Fruit fly (Drosophila melanogaster): ENCODE data around the gene CG14312.

The CG14312 gene

dm6 chr3R:18296084-18296483, 12.8 kb upstream of the CG14312 start (continued):
- no peak for TF ChIP-seq usp (GFP tag; optimal IDR thresholded peaks at IDR 0.05)
- no peak for TF ChIP-seq CG10321 (GFP tag; IDR thresholded peaks at IDR 0.05)
- TF ChIP-seq inv (GFP tag; IDR thresholded peaks at IDR 0.05; ENCODE audit: partially characterized antibody), result no peak
- peak; percentile 53 for TF ChIP-seq CG6765 (GFP tag; optimal IDR thresholded peaks at IDR 0.05)
- TF ChIP-seq CG10565 (GFP tag; optimal IDR thresholded peaks at IDR 0.05), result no peak
- no peak for TF ChIP-seq gfzf (GFP tag; optimal IDR thresholded peaks at IDR 0.05)
- TF ChIP-seq CG6813 (GFP tag; optimal IDR thresholded peaks at IDR 0.05), result peak; percentile 4
- no peak for TF ChIP-seq CG32532 (GFP tag; IDR thresholded peaks at IDR 0.05)
- TF ChIP-seq Fer2 (tag; optimal IDR thresholded peaks at IDR 0.05), result no peak
- no peak for TF ChIP-seq en (GFP tag; optimal IDR thresholded peaks at IDR 0.05)
- no peak for TF ChIP-seq CG2199 (GFP tag; IDR thresholded peaks at IDR 0.05)
- no peak for TF ChIP-seq GATAe (GFP tag; conservative IDR thresholded peaks at IDR 0.05)
- TF ChIP-seq scrt (GFP tag; optimal IDR thresholded peaks at IDR 0.05), result peak; percentile 28
- no peak for TF ChIP-seq sna (GFP tag; IDR thresholded peaks at IDR 0.05; ENCODE audit: partially characterized antibody)
- no peak for TF ChIP-seq hb (GFP tag; IDR thresholded peaks at IDR 0.05; ENCODE audit: partially characterized antibody)
- no peak for TF ChIP-seq CG7987 (GFP tag; optimal IDR thresholded peaks at IDR 0.05)
- no peak for TF ChIP-seq Nf-YC (tag; optimal IDR thresholded peaks at IDR 0.05)
- no peak for TF ChIP-seq CG10147 (GFP tag; optimal IDR thresholded peaks at IDR 0.05)
- TF ChIP-seq tna (GFP tag; IDR thresholded peaks at IDR 0.05; ENCODE audit: partially characterized antibody), result no peak
- no peak for TF ChIP-seq nmo (GFP tag; optimal IDR thresholded peaks at IDR 0.05)
- peak; percentile 23 for TF ChIP-seq CG12769 (tag; optimal IDR thresholded peaks at IDR 0.05)
- peak; percentile 14 for TF ChIP-seq CG9727 (GFP tag; optimal IDR thresholded peaks at IDR 0.05)
- no peak for TF ChIP-seq Dip3 (GFP tag; optimal IDR thresholded peaks at IDR 0.05)
- TF ChIP-seq HLH3B (GFP tag; IDR thresholded peaks at IDR 0.05), result no peak
- no peak for TF ChIP-seq Camta (GFP tag; optimal IDR thresholded peaks at IDR 0.05)
- peak in 1 of 2 experiments; percentile 27 for TF ChIP-seq Hr51 (GFP tag; optimal IDR thresholded peaks at IDR 0.05)
- no peak for TF ChIP-seq CG11696 (GFP tag; IDR thresholded peaks at IDR 0.05)
- TF ChIP-seq CG18599 (GFP tag; optimal IDR thresholded peaks at IDR 0.05), result peak; percentile 75
- TF ChIP-seq otp (GFP tag; IDR thresholded peaks at IDR 0.05), result no peak
- TF ChIP-seq slou (GFP tag; optimal IDR thresholded peaks at IDR 0.05), result no peak
- TF ChIP-seq exex (tag; optimal IDR thresholded peaks at IDR 0.05), result no peak
- TF ChIP-seq CG12659 (GFP tag; optimal IDR thresholded peaks at IDR 0.05), result peak; percentile 13
- no peak for TF ChIP-seq D19B (GFP tag; optimal IDR thresholded peaks at IDR 0.05)
- TF ChIP-seq dpn (GFP tag; optimal IDR thresholded peaks at IDR 0.05), result no peak
- TF ChIP-seq Aef1 (GFP tag; IDR thresholded peaks at IDR 0.05), result no peak
- peak; percentile 68 for TF ChIP-seq schlank (tag; optimal IDR thresholded peaks at IDR 0.05)
- TF ChIP-seq CG17385 (GFP tag; optimal IDR thresholded peaks at IDR 0.05), result peak; percentile 18
- TF ChIP-seq Bteb2 (GFP tag; optimal IDR thresholded peaks at IDR 0.05), result no peak
- TF ChIP-seq CG10431 (GFP tag; optimal IDR thresholded peaks at IDR 0.05), result no peak
- TF ChIP-seq eve (GFP tag; optimal IDR thresholded peaks at IDR 0.05), result peak in 1 of 2 experiments; percentile 45
- no peak for TF ChIP-seq CkIIα-i1 (GFP tag; IDR thresholded peaks at IDR 0.05)
- TF ChIP-seq CG5245 (GFP tag; optimal IDR thresholded peaks at IDR 0.05), result no peak
- no peak for TF ChIP-seq D (optimal IDR thresholded peaks at IDR 0.05)
- TF ChIP-seq D (GFP tag; optimal IDR thresholded peaks at IDR 0.05), result no peak
- no peak for TF ChIP-seq CG17912 (GFP tag; optimal IDR thresholded peaks at IDR 0.05)
- no peak for TF ChIP-seq CG30020 (tag; optimal IDR thresholded peaks at IDR 0.05)
